Fruit fly (Drosophila melanogaster) whole organism, embryonic: ENCODE data around the gene MsR2.

Source experiments
- Aef1 ChIP-seq: fragments of 200-800 bp; sonication (Bioruptor generic); IDR thresholded peaks from 3 replicates; pipeline ENCODE4 v1.3.6; 2022; ENCODE audit warnings: missing biosample characterization, missing genetic modification characterization
- BtbVII ChIP-seq: fragments of 200-800 bp; sonication (Bioruptor generic); optimal IDR thresholded peaks from 3 replicates; lab custom pipeline; 2017; ENCODE audit warnings: missing biosample characterization, mild to moderate bottlenecking, missing genetic modification characterization
- CG10462 ChIP-seq: fragments of 200-800 bp; sonication (Bioruptor generic); optimal IDR thresholded peaks from 2 replicates; lab custom pipeline; 2016; ENCODE audit warnings: missing biosample characterization, missing genetic modification characterization
- CG11560 ChIP-seq: fragments of 200-800 bp; sonication (Bioruptor generic); IDR thresholded peaks from 3 replicates; pipeline ENCODE4 v1.3.6; 2022; ENCODE audit warnings: missing biosample characterization, missing genetic modification characterization
- CG12769 ChIP-seq: fragments of 200-800 bp; sonication (Bioruptor generic); optimal IDR thresholded peaks from 2 replicates; lab custom pipeline; 2019; ENCODE audit warnings: missing biosample characterization, mild to moderate bottlenecking, missing genetic modification characterization, moderate library complexity
- CG1603 ChIP-seq: fragments of 200-800 bp; sonication (Bioruptor generic); optimal IDR thresholded peaks from 2 replicates; lab custom pipeline; 2019; ENCODE audit warnings: missing biosample characterization, mild to moderate bottlenecking, missing genetic modification characterization, moderate library complexity
- CG17829 ChIP-seq: fragments of 200-800 bp; optimal IDR thresholded peaks from 2 replicates; lab custom pipeline; 2019; ENCODE audit warnings: missing biosample characterization, mild to moderate bottlenecking, missing genetic modification characterization, moderate library complexity
- CG31388 ChIP-seq: fragments of 200-800 bp; sonication (Bioruptor generic); optimal IDR thresholded peaks from 2 replicates; lab custom pipeline; 2016; ENCODE audit warnings: missing biosample characterization, missing genetic modification characterization
- CG3995 ChIP-seq: fragments of 200-800 bp; sonication (Bioruptor generic); optimal IDR thresholded peaks from 3 replicates; lab custom pipeline; 2016; ENCODE audit warnings: missing biosample characterization, missing genetic modification characterization
- CG4617 ChIP-seq: fragments of 200-800 bp; sonication (Bioruptor generic); optimal IDR thresholded peaks from 3 replicates; lab custom pipeline; 2016; ENCODE audit warnings: missing biosample characterization, missing genetic modification characterization, borderline replicate concordance
- CG4730 ChIP-seq: fragments of 200-800 bp; sonication (Bioruptor generic); IDR thresholded peaks from 2 replicates; pipeline ENCODE4 v1.3.6; 2022; ENCODE audit warnings: missing biosample characterization, missing genetic modification characterization
- CG7357 ChIP-seq: fragments of 200-800 bp; sonication (Bioruptor generic); IDR thresholded peaks from 3 replicates; pipeline ENCODE4 v1.3.6; 2022; ENCODE audit warnings: missing biosample characterization, missing genetic modification characterization
- CG8765 ChIP-seq: fragments of 200-800 bp; sonication (Bioruptor generic); IDR thresholded peaks from 2 replicates; pipeline ENCODE4 v1.3.6; 2022; ENCODE audit warnings: missing biosample characterization, missing genetic modification characterization
- Doc3 ChIP-seq: fragments of 200-800 bp; sonication (Bioruptor generic); IDR thresholded peaks from 3 replicates; pipeline ENCODE4 v1.3.6; 2022; ENCODE audit warnings: missing biosample characterization, missing genetic modification characterization; ENCODE audit not compliant: partially characterized antibody
- Ets65A ChIP-seq: fragments of 200-800 bp; sonication (Bioruptor generic); peaks from one replicate; lab custom pipeline; 2016; ENCODE audit warnings: missing biosample characterization, missing genetic modification characterization
- Gsc ChIP-seq: fragments of 200-800 bp; sonication (Bioruptor generic); IDR thresholded peaks from 2 replicates; pipeline ENCODE4 v1.3.6; 2022; ENCODE audit warnings: missing biosample characterization, missing genetic modification characterization
- Hand ChIP-seq: fragments of 200-800 bp; sonication (Bioruptor generic); optimal IDR thresholded peaks from 2 replicates; lab custom pipeline; 2017; ENCODE audit warnings: mild to moderate bottlenecking, missing biosample characterization, missing genetic modification reagents, missing genetic modification characterization
- HmgZ ChIP-seq: fragments of 200-800 bp; sonication (Bioruptor generic); optimal IDR thresholded peaks from 2 replicates; lab custom pipeline; 2018; ENCODE audit warnings: missing biosample characterization, mild to moderate bottlenecking, missing genetic modification characterization
- Scr ChIP-seq: fragments of 200-800 bp; sonication (Bioruptor generic); IDR thresholded peaks from 2 replicates; pipeline ENCODE4 v1.3.6; 2022; ENCODE audit warnings: missing biosample characterization, missing genetic modification characterization; ENCODE audit not compliant: partially characterized antibody
- Ssrp ChIP-seq: fragments of 200-800 bp; sonication (Bioruptor generic); optimal IDR thresholded peaks from 2 replicates; lab custom pipeline; 2018; ENCODE audit warnings: missing biosample characterization, mild to moderate bottlenecking, missing genetic modification characterization, moderate library complexity
- Trl ChIP-seq, 3 experiments: fragments of >200 bp in 2 of 3; fragments of 200-800 bp in 1 of 3; sonication (Bioruptor generic) in 1 of 3; optimal IDR thresholded peaks; 2 replicates in 1 of 3; 3 replicates in 2 of 3; lab custom pipeline; 2016 to 2017; ENCODE audit warnings: missing biosample characterization in 1 of 3, missing genetic modification characterization in 1 of 3
- ab ChIP-seq: fragments of 200-800 bp; sonication (Bioruptor generic); optimal IDR thresholded peaks from 2 replicates; lab custom pipeline; 2016; ENCODE audit warnings: missing biosample characterization, missing genetic modification characterization
- amos ChIP-seq: fragments of 200-800 bp; sonication (Bioruptor generic); IDR thresholded peaks from 2 replicates; pipeline ENCODE4 v1.3.6; 2022; ENCODE audit warnings: missing biosample characterization, missing genetic modification characterization; ENCODE audit not compliant: partially characterized antibody
- chinmo ChIP-seq: fragments of 200-800 bp; sonication (Bioruptor generic); IDR thresholded peaks from 4 replicates; pipeline ENCODE4 v1.3.6; 2022; ENCODE audit warnings: missing biosample characterization, missing genetic modification characterization; ENCODE audit not compliant: partially characterized antibody
- danr ChIP-seq: fragments of 200-800 bp; sonication (Bioruptor generic); IDR thresholded peaks from 2 replicates; pipeline ENCODE4 v1.3.6; 2022; ENCODE audit warnings: missing biosample characterization, missing genetic modification characterization
- dpn ChIP-seq, 2 experiments: fragments of 200-800 bp; sonication (Bioruptor generic); optimal IDR thresholded peaks; 3 replicates each; lab custom pipeline; 2016; ENCODE audit warnings: missing biosample characterization in 2 of 2, missing genetic modification characterization in 2 of 2
- eyg ChIP-seq: fragments of 200-800 bp; sonication (Bioruptor generic); optimal IDR thresholded peaks from 3 replicates; lab custom pipeline; 2016; ENCODE audit warnings: missing biosample characterization, missing genetic modification characterization
- fd102C ChIP-seq: fragments of 200-800 bp; sonication (Bioruptor generic); optimal IDR thresholded peaks from 2 replicates; lab custom pipeline; 2018; ENCODE audit warnings: missing biosample characterization, mild to moderate bottlenecking, missing genetic modification characterization, moderate library complexity
- fd64A ChIP-seq: fragments of 200-800 bp; sonication (Bioruptor generic); optimal IDR thresholded peaks from 3 replicates; lab custom pipeline; 2018; ENCODE audit warnings: missing biosample characterization, mild to moderate bottlenecking, missing genetic modification characterization
- fru ChIP-seq: fragments of >200 bp; optimal IDR thresholded peaks from 2 replicates; lab custom pipeline; 2017
- ftz-f1 ChIP-seq: fragments of 200-800 bp; sonication (Bioruptor generic); optimal IDR thresholded peaks from 2 replicates; lab custom pipeline; 2016; ENCODE audit warnings: missing biosample characterization, missing genetic modification characterization
- h ChIP-seq: fragments of >200 bp; optimal IDR thresholded peaks from 2 replicates; lab custom pipeline; 2017
- knrl ChIP-seq: fragments of 200-800 bp; sonication (Bioruptor generic); IDR thresholded peaks from 3 replicates; pipeline ENCODE4 v1.3.6; 2022; ENCODE audit warnings: missing biosample characterization, missing genetic modification characterization; ENCODE audit not compliant: partially characterized antibody
- mam ChIP-seq: fragments of 200-800 bp; sonication (Bioruptor generic); optimal IDR thresholded peaks from 3 replicates; lab custom pipeline; 2016; ENCODE audit warnings: missing biosample characterization, missing genetic modification characterization
- nerfin-2 ChIP-seq: fragments of 200-800 bp; sonication (Bioruptor generic); IDR thresholded peaks from 2 replicates; pipeline ENCODE4 v1.3.6; 2022; ENCODE audit warnings: missing biosample characterization, missing genetic modification characterization; ENCODE audit not compliant: partially characterized antibody
- otp ChIP-seq: fragments of 200-800 bp; sonication (Bioruptor generic); IDR thresholded peaks from 3 replicates; pipeline ENCODE4, ENCODE4 v1.3.6; 2022; ENCODE audit warnings: missing biosample characterization, missing genetic modification characterization
- phol ChIP-seq: fragments of 200-800 bp; sonication (Bioruptor generic); optimal IDR thresholded peaks from 3 replicates; lab custom pipeline; 2018; ENCODE audit warnings: missing biosample characterization, mild to moderate bottlenecking, missing genetic modification characterization, moderate library complexity
- pzg ChIP-seq: fragments of 200-800 bp; sonication (Bioruptor generic); optimal IDR thresholded peaks from 3 replicates; lab custom pipeline; 2018; ENCODE audit warnings: missing biosample characterization, mild to moderate bottlenecking, missing genetic modification characterization, moderate library complexity
- repo ChIP-seq: fragments of 200-800 bp; sonication (Bioruptor generic); optimal IDR thresholded peaks from 2 replicates; lab custom pipeline; 2016; ENCODE audit warnings: missing biosample characterization, missing genetic modification characterization
- row ChIP-seq: fragments of 200-800 bp; sonication (Bioruptor generic); IDR thresholded peaks from 3 replicates; pipeline ENCODE4 v1.3.6; 2022; ENCODE audit warnings: missing biosample characterization, missing genetic modification characterization
- sd ChIP-seq: fragments of 200-800 bp; sonication (Bioruptor generic); optimal IDR thresholded peaks from 3 replicates; lab custom pipeline; 2018; ENCODE audit warnings: missing biosample characterization, mild to moderate bottlenecking, missing genetic modification characterization, moderate library complexity
- slou ChIP-seq: fragments of 200-800 bp; sonication (Bioruptor generic); optimal IDR thresholded peaks from 3 replicates; lab custom pipeline; 2016; ENCODE audit warnings: missing biosample characterization, missing genetic modification characterization
- sug ChIP-seq: fragments of 200-800 bp; optimal IDR thresholded peaks from 2 replicates; lab custom pipeline; 2019; ENCODE audit warnings: missing biosample characterization, mild to moderate bottlenecking, missing genetic modification characterization, moderate library complexity
- tgo ChIP-seq: fragments of 200-800 bp; sonication (Bioruptor generic); IDR thresholded peaks from 3 replicates; pipeline ENCODE4 v1.3.6; 2022; ENCODE audit warnings: missing biosample characterization, missing genetic modification characterization
- tna ChIP-seq: fragments of 200-800 bp; sonication (Bioruptor generic); IDR thresholded peaks from 2 replicates; pipeline ENCODE4 v1.3.6; 2022; ENCODE audit warnings: missing biosample characterization, missing genetic modification characterization; ENCODE audit not compliant: partially characterized antibody
- trem ChIP-seq: fragments of 200-800 bp; optimal IDR thresholded peaks from 3 replicates; lab custom pipeline; 2019; ENCODE audit warnings: missing biosample characterization, mild to moderate bottlenecking, missing genetic modification characterization, moderate library complexity
- tx ChIP-seq: fragments of 200-800 bp; sonication (Bioruptor generic); optimal IDR thresholded peaks from 2 replicates; lab custom pipeline; 2016; ENCODE audit warnings: missing biosample characterization, missing genetic modification characterization
- vfl ChIP-seq: fragments of 200-800 bp; sonication (Bioruptor generic); optimal IDR thresholded peaks from 2 replicates; lab custom pipeline; 2016; ENCODE audit warnings: missing biosample characterization, missing genetic modification characterization
- z ChIP-seq: fragments of 200-800 bp; sonication (Bioruptor generic); IDR thresholded peaks from 3 replicates; pipeline ENCODE4 v1.3.6; 2022; ENCODE audit warnings: missing biosample characterization, missing genetic modification characterization
- zen ChIP-seq: fragments of 200-800 bp; sonication (Bioruptor generic); optimal IDR thresholded peaks from 3 replicates; lab custom pipeline; 2018; ENCODE audit warnings: missing biosample characterization, mild to moderate bottlenecking, missing genetic modification characterization, moderate library complexity

Gene MsR2

DNA sequence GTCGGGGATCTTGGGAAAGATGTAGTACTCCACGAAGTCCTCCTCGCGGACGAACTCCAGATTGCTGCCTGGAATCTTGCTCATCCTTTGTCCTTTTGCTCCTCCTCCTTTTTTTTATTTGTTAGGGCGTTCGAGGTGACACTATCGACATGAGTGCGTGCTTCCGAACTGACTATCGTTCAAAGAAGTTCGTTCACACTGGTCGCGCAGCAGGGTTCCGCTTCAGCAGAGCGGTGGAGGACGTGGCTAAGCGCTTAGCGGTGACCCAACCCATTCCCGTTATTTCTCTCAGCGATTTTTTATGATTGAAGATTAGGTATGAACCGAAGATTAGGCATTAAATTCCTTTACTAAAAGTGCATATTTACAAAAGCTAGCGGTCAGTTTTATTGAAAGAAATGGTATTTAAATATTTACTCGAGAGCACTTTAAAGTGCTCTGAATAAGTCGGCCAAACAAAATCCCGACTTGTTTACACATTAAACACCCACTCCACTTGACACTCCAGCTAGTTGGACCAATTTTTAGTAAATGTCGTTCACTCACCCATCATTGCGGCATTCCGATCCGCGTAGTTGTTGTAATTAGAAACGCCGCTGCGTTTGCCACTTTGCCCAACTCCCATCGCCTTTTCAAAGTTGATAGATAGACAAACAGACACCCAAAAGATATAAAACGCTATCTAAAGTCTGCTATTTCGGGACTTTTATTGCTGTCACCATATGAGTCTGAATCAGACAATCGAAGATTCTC lies 16.8 kb upstream of the MsR2 start, which contains the start of the genes ecd and CG13806 (continued):
- TF ChIP-seq slou (GFP tag; lab: Kevin White, UChicago): no peak
- TF ChIP-seq danr: no peak
- TF ChIP-seq Trl (optimal IDR thresholded peaks at IDR 0.05; lab: Kevin White, UChicago): no peak
- TF ChIP-seq Trl (GFP tag; optimal IDR thresholded peaks at IDR 0.05; lab: Kevin White, UChicago): peak; percentile 51
- peak; percentile 97 for TF ChIP-seq knrl (GFP tag; lab: Robert Waterston, UW)
- no peak for TF ChIP-seq Gsc
- peak; percentile 55 for TF ChIP-seq HmgZ (tag; lab: Kevin White, UChicago)
- TF ChIP-seq Ets65A (GFP tag; lab: Kevin White, UChicago): peak; percentile 93
- no peak for TF ChIP-seq fd64A (GFP tag; lab: Kevin White, UChicago)
- peak; percentile 40 for TF ChIP-seq zen (tag; lab: Kevin White, UChicago)
- peak; percentile 76 for TF ChIP-seq nerfin-2 (GFP tag; lab: Robert Waterston, UW)
- peak; percentile 95 for TF ChIP-seq CG4617 (GFP tag; lab: Kevin White, UChicago)
- no peak for TF ChIP-seq eyg (GFP tag; lab: Kevin White, UChicago)
- TF ChIP-seq h (lab: Kevin White, UChicago): no peak
- TF ChIP-seq otp (GFP tag; lab: Robert Waterston, UW): no peak
- peak; percentile 38 for TF ChIP-seq repo
- TF ChIP-seq CG10462 (GFP tag; lab: Kevin White, UChicago): peak; percentile 88
- TF ChIP-seq chinmo (GFP tag; lab: Robert Waterston, UW): peak; percentile 93
- TF ChIP-seq tx (GFP tag; lab: Kevin White, UChicago): peak; percentile 26
- no peak for TF ChIP-seq CG17829
- no peak for TF ChIP-seq fru
- peak; percentile 98 for TF ChIP-seq amos (GFP tag; lab: Robert Waterston, UW)
- no peak for TF ChIP-seq sd (tag; lab: Kevin White, UChicago)
- 0 out of 3 replicates have a peak, but pooled peaks have one; percentile 21 for TF ChIP-seq CG11560 (tag; lab: Robert Waterston, UW)
- TF ChIP-seq Hand (GFP tag; lab: Kevin White, UChicago): no peak
- no peak for TF ChIP-seq BtbVII
- TF ChIP-seq ftz-f1: peak; percentile 40
- no peak for TF ChIP-seq fd102C (GFP tag; lab: Kevin White, UChicago)
- peak; percentile 74 for TF ChIP-seq phol
- TF ChIP-seq Aef1 (GFP tag; lab: Robert Waterston, UW): no peak
- no peak for TF ChIP-seq CG12769
- TF ChIP-seq CG1603 (tag; lab: Kevin White, UChicago): peak; percentile 86
- peak; percentile 39 for TF ChIP-seq vfl (GFP tag; lab: Kevin White, UChicago)
- no peak for TF ChIP-seq tgo (GFP tag; lab: Robert Waterston, UW)
- TF ChIP-seq CG4730 (GFP tag; lab: Robert Waterston, UW): no peak
- peak; percentile 51 for TF ChIP-seq trem (tag; lab: Kevin White, UChicago)
- peak; percentile 95 for TF ChIP-seq row (GFP tag; lab: Robert Waterston, UW)
- no peak for TF ChIP-seq sug (tag; lab: Kevin White, UChicago)
- peak; percentile 24 to 54 for TF ChIP-seq dpn (GFP tag; optimal IDR thresholded peaks at IDR 0.05; lab: Kevin White, UChicago)
- peak; percentile 97 for TF ChIP-seq CG7357 (GFP tag; lab: Robert Waterston, UW)
- TF ChIP-seq ab (GFP tag; lab: Kevin White, UChicago): no peak
- TF ChIP-seq CG31388: no peak
- peak; percentile 93 for TF ChIP-seq Doc3
- TF ChIP-seq Ssrp: no peak
- TF ChIP-seq CG8765 (GFP tag; lab: Robert Waterston, UW): no peak; the same call in 1 of the 2 replicates
- peak; percentile 84 for TF ChIP-seq pzg (GFP tag; lab: Kevin White, UChicago)
- peak; percentile 55 for TF ChIP-seq CG3995 (GFP tag; lab: Kevin White, UChicago)
- TF ChIP-seq Scr (GFP tag; lab: Robert Waterston, UW): peak; percentile 91
- no peak for TF ChIP-seq z (GFP tag; lab: Robert Waterston, UW)
- TF ChIP-seq mam (GFP tag; lab: Kevin White, UChicago): peak; percentile 66
- TF ChIP-seq tna (GFP tag; lab: Robert Waterston, UW): peak; percentile 90
